Worm (Caenorhabditis elegans) whole organism, L1 larva: ENCODE data around the gene C09G9.1.

Experiments used
- C04F5.9 ChIP-seq: sonication (generic microtip); optimal IDR thresholded peaks from 2 replicates; lab custom pipeline; 2016; ENCODE audit warnings: missing genetic modification characterization, missing compliant biosample characterization
- C16A3.4 ChIP-seq: fragments of 150-350 bp; optimal IDR thresholded peaks from 2 replicates; lab custom pipeline; 2014; ENCODE audit warnings: missing biosample characterization, missing genetic modification characterization
- F16B12.6 ChIP-seq: fragments of 150-350 bp; optimal IDR thresholded peaks from 2 replicates; lab custom pipeline; 2014; ENCODE audit warnings: missing biosample characterization, missing genetic modification characterization
- Y116A8C.19 ChIP-seq: sonication (generic microtip); optimal IDR thresholded peaks from 2 replicates; lab custom pipeline; 2016; ENCODE audit warnings: missing compliant biosample characterization, missing genetic modification characterization, borderline replicate concordance
- aha-1 ChIP-seq: fragments of 150-350 bp; optimal IDR thresholded peaks from 2 replicates; lab custom pipeline; 2014; ENCODE audit warnings: missing biosample characterization, missing genetic modification characterization
- alr-1 ChIP-seq: fragments of 200-800 bp; sonication (Bioruptor generic); optimal IDR thresholded peaks from 2 replicates; lab custom pipeline; 2018; ENCODE audit warnings: borderline replicate concordance, mild to moderate bottlenecking, missing genetic modification characterization, missing compliant biosample characterization
- ceh-63 ChIP-seq: fragments of 200-800 bp; sonication (Bioruptor generic); optimal IDR thresholded peaks from 2 replicates; lab custom pipeline; 2018; ENCODE audit warnings: mild to moderate bottlenecking, missing genetic modification characterization, missing compliant biosample characterization
- ceh-8 ChIP-seq: fragments of 200-800 bp; sonication (Bioruptor generic); optimal IDR thresholded peaks from 2 replicates; lab custom pipeline; 2018; ENCODE audit warnings: mild to moderate bottlenecking, missing genetic modification characterization, moderate library complexity, missing compliant biosample characterization
- ceh-88 ChIP-seq: fragments of 200-800 bp; sonication (Bioruptor generic); IDR thresholded peaks from 2 replicates; pipeline ENCODE4 v1.3.6; 2022; ENCODE audit warnings: missing genetic modification characterization, missing compliant biosample characterization
- ceh-90 ChIP-seq: sonication (generic microtip); optimal IDR thresholded peaks from 2 replicates; lab custom pipeline; 2016; ENCODE audit warnings: missing genetic modification characterization, missing compliant biosample characterization
- dpl-1 ChIP-seq, 3 experiments: fragments of 150-350 bp in 2 of 3; sonication (generic microtip) in 1 of 3; optimal IDR thresholded peaks; 2 replicates each; lab custom pipeline; 2014 to 2017; ENCODE audit warnings: missing biosample characterization in 3 of 3, missing genetic modification characterization in 3 of 3, missing genetic modification reagents in 3 of 3
- dsc-1 ChIP-seq: sonication (generic microtip); optimal IDR thresholded peaks from 2 replicates; lab custom pipeline; 2016; ENCODE audit warnings: mild to moderate bottlenecking, missing genetic modification characterization, missing compliant biosample characterization
- efl-1 ChIP-seq, 4 experiments: fragments of 150-350 bp; optimal IDR thresholded peaks in 3 of 4; peaks in 1 of 4; 1 replicate in 1 of 4; 2 replicates in 3 of 4; lab custom pipeline; 2014; ENCODE audit warnings: missing biosample characterization in 2 of 4, missing genetic modification characterization in 2 of 4, missing genetic modification reagents in 2 of 4
- efl-3 ChIP-seq: fragments of 200-800 bp; sonication (Bioruptor generic); optimal IDR thresholded peaks from 2 replicates; lab custom pipeline; 2018; ENCODE audit warnings: mild to moderate bottlenecking, missing genetic modification characterization, missing compliant biosample characterization
- egl-13 ChIP-seq: sonication (generic microtip); optimal IDR thresholded peaks from 2 replicates; lab custom pipeline; 2016; ENCODE audit warnings: missing genotype, missing genetic modification reagents, missing genetic modification characterization, missing compliant biosample characterization
- egl-27 ChIP-seq, 2 experiments: fragments of 150-350 bp in 1 of 2; sonication (generic microtip); optimal IDR thresholded peaks; 3 replicates each; lab custom pipeline; 2017 to 2018; ENCODE audit warnings: missing biosample characterization in 2 of 2, missing genetic modification characterization in 2 of 2, missing genetic modification reagents in 2 of 2
- elt-2 ChIP-seq: sonication (generic microtip); optimal IDR thresholded peaks from 2 replicates; lab custom pipeline; 2016; ENCODE audit warnings: missing genetic modification characterization, mild to moderate bottlenecking, inconsistent platforms, missing compliant biosample characterization, missing genetic modification reagents
- elt-3 ChIP-seq, 6 experiments: fragments of 150-350 bp in 1 of 6; sonication (generic microtip); optimal IDR thresholded peaks; 2 replicates each; lab custom pipeline; 2017 to 2018; ENCODE audit warnings: missing biosample characterization in 6 of 6, missing genetic modification characterization in 6 of 6, inconsistent platforms in 1 of 6
- ets-5 ChIP-seq: fragments of 200-800 bp; sonication (Bioruptor generic); IDR thresholded peaks from 2 replicates; pipeline ENCODE4 v1.3.6; 2022; ENCODE audit warnings: missing genetic modification characterization, missing compliant biosample characterization
- fkh-10 ChIP-seq: sonication (generic microtip); optimal IDR thresholded peaks from 2 replicates; lab custom pipeline; 2017; ENCODE audit warnings: missing biosample characterization, missing genetic modification reagents, missing genetic modification characterization
- grh-1 ChIP-seq: fragments of 200-800 bp; sonication (Bioruptor generic); IDR thresholded peaks from 2 replicates; pipeline ENCODE4 v1.3.6; 2022; ENCODE audit warnings: missing genetic modification reagents, missing genetic modification characterization, missing compliant biosample characterization
- hlh-17 ChIP-seq: fragments of 200-800 bp; sonication (Bioruptor generic); optimal IDR thresholded peaks from 2 replicates; lab custom pipeline; 2018; ENCODE audit warnings: missing genetic modification characterization, mild to moderate bottlenecking, missing compliant biosample characterization, moderate library complexity, borderline replicate concordance
- hlh-4 ChIP-seq: sonication (generic microtip); optimal IDR thresholded peaks from 2 replicates; lab custom pipeline; 2016; ENCODE audit warnings: mild to moderate bottlenecking, missing genetic modification characterization, missing compliant biosample characterization
- jun-1 ChIP-seq: fragments of 150-350 bp; optimal IDR thresholded peaks from 2 replicates; lab custom pipeline; 2014; ENCODE audit warnings: missing biosample characterization, missing genetic modification reagents, missing genetic modification characterization
- lin-14 ChIP-seq: fragments of 200-800 bp; sonication (Bioruptor generic); optimal IDR thresholded peaks from 2 replicates; lab custom pipeline; 2018; ENCODE audit warnings: mild to moderate bottlenecking, missing genetic modification characterization, moderate library complexity, missing compliant biosample characterization
- lin-35 ChIP-seq, 2 experiments: fragments of 150-350 bp; optimal IDR thresholded peaks; 2 replicates each; lab custom pipeline; 2014; ENCODE audit warnings: missing biosample characterization in 2 of 2, missing genetic modification characterization in 2 of 2, missing genetic modification reagents in 2 of 2
- lin-39 ChIP-seq: fragments of 150-350 bp; optimal IDR thresholded peaks from 2 replicates; lab custom pipeline; 2014; ENCODE audit warnings: missing biosample characterization, missing genetic modification reagents, missing genetic modification characterization
- lir-3 ChIP-seq: sonication (generic microtip); optimal IDR thresholded peaks from 2 replicates; lab custom pipeline; 2016; ENCODE audit warnings: mild to moderate bottlenecking, missing genetic modification characterization, moderate library complexity, missing compliant biosample characterization; ENCODE audit not compliant: poor library complexity
- lsy-2 ChIP-seq, 2 experiments: fragments of 150-350 bp; optimal IDR thresholded peaks; 2 replicates each; lab custom pipeline; 2014; ENCODE audit warnings: missing biosample characterization in 2 of 2, missing genetic modification characterization in 2 of 2
- mdl-1 ChIP-seq, 2 experiments: fragments of 150-350 bp; optimal IDR thresholded peaks; 2 replicates each; lab custom pipeline; 2014 to 2017; ENCODE audit warnings: missing biosample characterization in 2 of 2, missing genetic modification characterization in 2 of 2, inconsistent platforms in 1 of 2
- mef-2 ChIP-seq: fragments of 150-350 bp; optimal IDR thresholded peaks from 2 replicates; lab custom pipeline; 2014; ENCODE audit warnings: missing biosample characterization, missing genetic modification characterization
- mep-1 ChIP-seq: fragments of 150-350 bp; optimal IDR thresholded peaks from 2 replicates; lab custom pipeline; 2014; ENCODE audit warnings: missing biosample characterization, missing genetic modification characterization
- nhr-11 ChIP-seq: fragments of 150-350 bp; optimal IDR thresholded peaks from 2 replicates; lab custom pipeline; 2014; ENCODE audit warnings: missing biosample characterization, missing genetic modification characterization
- nhr-12 ChIP-seq: sonication (generic microtip); optimal IDR thresholded peaks from 2 replicates; lab custom pipeline; 2017; ENCODE audit warnings: missing biosample characterization, missing genetic modification characterization
- nhr-19 ChIP-seq: fragments of 200-800 bp; sonication (Bioruptor generic); conservative IDR thresholded peaks from 2 replicates; pipeline ENCODE4 v1.3.6; 2022; ENCODE audit warnings: missing genetic modification characterization, missing compliant biosample characterization
- nhr-20 ChIP-seq: sonication (generic microtip); optimal IDR thresholded peaks from 2 replicates; lab custom pipeline; 2016; ENCODE audit warnings: mild to moderate bottlenecking, missing genetic modification characterization, missing compliant biosample characterization
- nhr-47 ChIP-seq: sonication (generic microtip); optimal IDR thresholded peaks from 2 replicates; lab custom pipeline; 2016; ENCODE audit warnings: mild to moderate bottlenecking, missing genetic modification characterization, moderate library complexity, missing compliant biosample characterization
- nhr-71 ChIP-seq: sonication (generic microtip); optimal IDR thresholded peaks from 2 replicates; lab custom pipeline; 2016; ENCODE audit warnings: mild to moderate bottlenecking, missing genetic modification characterization, moderate library complexity, missing compliant biosample characterization
- nhr-77 ChIP-seq: fragments of 150-350 bp; optimal IDR thresholded peaks from 2 replicates; lab custom pipeline; 2014; ENCODE audit warnings: missing biosample characterization, missing genetic modification characterization
- nhr-90 ChIP-seq: sonication (generic microtip); optimal IDR thresholded peaks from 2 replicates; lab custom pipeline; 2016; ENCODE audit warnings: mild to moderate bottlenecking, missing genetic modification characterization, missing compliant biosample characterization; ENCODE audit not compliant: poor library complexity
- pax-3 ChIP-seq: fragments of 200-800 bp; sonication (Bioruptor generic); optimal IDR thresholded peaks from 2 replicates; lab custom pipeline; 2018; ENCODE audit warnings: mild to moderate bottlenecking, missing genetic modification characterization, moderate library complexity, missing compliant biosample characterization
- pqm-1 ChIP-seq: sonication (generic microtip); optimal IDR thresholded peaks from 3 replicates; lab custom pipeline; 2017; ENCODE audit warnings: missing biosample characterization, missing genetic modification characterization
- rnt-1 ChIP-seq: sonication (generic microtip); optimal IDR thresholded peaks from 2 replicates; lab custom pipeline; 2016; ENCODE audit warnings: mild to moderate bottlenecking, missing genetic modification characterization, moderate library complexity, missing compliant biosample characterization
- snpc-4 ChIP-seq: fragments of 150-350 bp; optimal IDR thresholded peaks from 2 replicates; lab custom pipeline; 2014; ENCODE audit warnings: missing biosample characterization, missing genetic modification characterization
- snu-23 ChIP-seq: sonication (generic microtip); optimal IDR thresholded peaks from 2 replicates; lab custom pipeline; 2016; ENCODE audit warnings: missing genetic modification characterization, missing compliant biosample characterization
- sox-4 ChIP-seq: sonication (generic microtip); optimal IDR thresholded peaks from 2 replicates; lab custom pipeline; 2016; ENCODE audit warnings: missing genetic modification characterization, missing compliant biosample characterization
- swsn-7 ChIP-seq: sonication (generic microtip); optimal IDR thresholded peaks from 2 replicates; lab custom pipeline; 2016; ENCODE audit warnings: missing genetic modification characterization, missing compliant biosample characterization
- tbx-2 ChIP-seq: sonication (generic microtip); optimal IDR thresholded peaks from 2 replicates; lab custom pipeline; 2016; ENCODE audit warnings: missing genetic modification characterization, missing compliant biosample characterization
- tlp-1 ChIP-seq: fragments of 150-350 bp; optimal IDR thresholded peaks from 2 replicates; lab custom pipeline; 2014; ENCODE audit warnings: missing biosample characterization, missing genetic modification characterization
- unc-98 ChIP-seq: fragments of 200-800 bp; sonication (Bioruptor generic); IDR thresholded peaks from 2 replicates; pipeline ENCODE4 v1.3.6; 2022; ENCODE audit warnings: missing genetic modification characterization, missing compliant biosample characterization

C09G9.1 gene

DNA sequence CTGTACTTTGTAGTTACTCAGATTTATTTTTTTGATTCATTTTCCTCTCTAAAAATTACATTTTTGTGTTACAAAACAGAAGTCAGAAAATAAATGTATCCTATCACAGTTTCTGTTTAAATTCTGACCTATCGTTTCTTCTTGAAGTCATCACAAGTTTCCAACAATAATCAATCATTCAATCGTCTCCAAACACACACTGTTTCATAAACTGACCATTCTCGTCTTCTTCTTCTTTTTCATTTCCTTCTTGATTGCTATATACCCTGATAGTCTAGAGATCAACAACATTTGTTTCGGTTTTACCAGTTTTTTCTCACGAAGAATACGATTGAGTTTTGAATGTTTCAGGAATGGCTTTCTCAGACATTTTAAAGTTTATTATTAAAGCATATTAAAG, 50.1 kb downstream of the C09G9.1 start (continued):
- no peak for TF ChIP-seq nhr-12 (tag; lab: Kevin White, UChicago)
- no peak for TF ChIP-seq egl-13
- TF ChIP-seq swsn-7 = no peak
- no peak for TF ChIP-seq fkh-10 (GFP tag; lab: Kevin White, UChicago)
- TF ChIP-seq elt-3 (tag; optimal IDR thresholded peaks at IDR 0.05; lab: Kevin White, UChicago) = peak in 4 of 6 experiments; percentile 17 to 84 (median 32)
- TF ChIP-seq mep-1 (tag; lab: Kevin White, UChicago) = no peak
- no peak for TF ChIP-seq mdl-1 (tag; optimal IDR thresholded peaks at IDR 0.05; lab: Kevin White, UChicago)
- TF ChIP-seq ceh-90 (tag; lab: Kevin White, UChicago) = no peak
- no peak for TF ChIP-seq ets-5
- TF ChIP-seq C04F5.9 (tag; lab: Kevin White, UChicago) = no peak
- no peak for TF ChIP-seq egl-27 (tag; optimal IDR thresholded peaks at IDR 0.05; lab: Kevin White, UChicago)
- no peak for TF ChIP-seq efl-1 (optimal IDR thresholded peaks at IDR 0.05; lab: Kevin White, UChicago)
- TF ChIP-seq efl-1 (GFP tag; optimal IDR thresholded peaks at IDR 0.05 in 1 of 2; lab: Kevin White, UChicago) = no peak
- TF ChIP-seq tlp-1 (tag; lab: Kevin White, UChicago) = no peak
- TF ChIP-seq elt-2 = no peak
- TF ChIP-seq dpl-1 (GFP tag; optimal IDR thresholded peaks at IDR 0.05; lab: Kevin White, UChicago) = no peak
- no peak for TF ChIP-seq efl-3
- TF ChIP-seq hlh-4 (tag; lab: Kevin White, UChicago) = no peak
- TF ChIP-seq jun-1 (tag; lab: Kevin White, UChicago) = no peak
- TF ChIP-seq ceh-88 (GFP tag; lab: Robert Waterston, UW) = no peak
- no peak for TF ChIP-seq F16B12.6 (tag; lab: Kevin White, UChicago)
- no peak for TF ChIP-seq ceh-8 (GFP tag; lab: Kevin White, UChicago)
- no peak for TF ChIP-seq sox-4 (tag; lab: Kevin White, UChicago)
- no peak for TF ChIP-seq aha-1 (tag; lab: Kevin White, UChicago)
- no peak for TF ChIP-seq unc-98 (GFP tag; lab: Robert Waterston, UW)
- TF ChIP-seq dsc-1 (tag; lab: Kevin White, UChicago) = no peak
- no peak for TF ChIP-seq Y116A8C.19 (tag; lab: Kevin White, UChicago)
- TF ChIP-seq pqm-1 (tag; lab: Kevin White, UChicago) = no peak
- TF ChIP-seq nhr-11 (tag; lab: Kevin White, UChicago) = no peak
- no peak for TF ChIP-seq C16A3.4 (tag; lab: Kevin White, UChicago)
- TF ChIP-seq nhr-20 = peak; percentile 59
- TF ChIP-seq tbx-2 = no peak
- TF ChIP-seq nhr-77 (tag; lab: Kevin White, UChicago) = no peak
- no peak for TF ChIP-seq pax-3
- TF ChIP-seq mef-2 (tag; lab: Kevin White, UChicago) = no peak
- TF ChIP-seq snpc-4 (tag; lab: Kevin White, UChicago) = no peak
- no peak for TF ChIP-seq alr-1 (tag; lab: Kevin White, UChicago)
- peak in 1 of 2 experiments; percentile 18 for TF ChIP-seq lin-35 (GFP tag; optimal IDR thresholded peaks at IDR 0.05; lab: Kevin White, UChicago)
- no peak for TF ChIP-seq grh-1 (GFP tag; lab: Robert Waterston, UW)
- TF ChIP-seq nhr-71 (tag; lab: Kevin White, UChicago) = peak; percentile 41

DNA sequence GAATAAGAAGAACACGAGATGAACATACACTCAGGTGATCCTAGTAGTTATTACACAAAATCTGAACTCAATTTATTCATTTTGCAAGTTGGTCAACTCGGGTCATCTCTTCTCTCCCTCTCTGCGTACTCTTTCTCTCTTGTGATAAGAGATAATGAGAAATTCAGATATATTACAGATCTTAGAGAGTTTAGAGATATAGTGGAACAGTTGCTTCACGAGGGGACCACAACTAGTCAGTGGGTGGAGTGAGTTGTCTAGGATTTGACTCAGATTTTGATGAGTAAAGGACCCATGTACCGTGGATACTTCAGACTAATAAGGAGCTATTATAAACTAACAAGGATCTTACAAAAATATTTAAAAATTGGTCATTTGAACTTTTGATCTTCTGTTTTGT, 51.7 kb downstream of the C09G9.1 start, which contains the start of gene exc-5:
Gene exc-5 (minus strand): TSS at position 57 of the 400 bp plus-strand sequence.
- TF ChIP-seq hlh-17 (GFP tag; lab: Kevin White, UChicago) = no peak
- TF ChIP-seq ets-5 = no peak
- no peak for TF ChIP-seq nhr-12 (tag; lab: Kevin White, UChicago)
- TF ChIP-seq tlp-1 (tag; lab: Kevin White, UChicago) = no peak
- no peak for TF ChIP-seq unc-98 (GFP tag; lab: Robert Waterston, UW)
- TF ChIP-seq alr-1 (tag; lab: Kevin White, UChicago) = no peak
- TF ChIP-seq lsy-2 (tag; optimal IDR thresholded peaks at IDR 0.05; lab: Kevin White, UChicago) = peak; percentile 0 to 57
- peak; percentile 42 for TF ChIP-seq nhr-19
- TF ChIP-seq ceh-90 (tag; lab: Kevin White, UChicago) = no peak
- TF ChIP-seq nhr-20 = no peak
- TF ChIP-seq lin-14 (GFP tag; lab: Kevin White, UChicago) = peak; percentile 60
- TF ChIP-seq rnt-1 (tag; lab: Kevin White, UChicago) = peak; percentile 56
- TF ChIP-seq ceh-63 = no peak
- no peak for TF ChIP-seq ceh-8 (GFP tag; lab: Kevin White, UChicago)
- TF ChIP-seq nhr-11 (tag; lab: Kevin White, UChicago) = no peak
- peak; percentile 15 to 18 for TF ChIP-seq efl-1 (optimal IDR thresholded peaks at IDR 0.05; lab: Kevin White, UChicago)
- TF ChIP-seq efl-1 (GFP tag; optimal IDR thresholded peaks at IDR 0.05 in 1 of 2; lab: Kevin White, UChicago) = peak in 1 of 2 experiments; percentile 52
- peak; percentile 16 for TF ChIP-seq lin-39 (tag; lab: Kevin White, UChicago)
- no peak for TF ChIP-seq jun-1 (tag; lab: Kevin White, UChicago)
- TF ChIP-seq lir-3 (tag; lab: Kevin White, UChicago) = peak; percentile 27
- TF ChIP-seq snu-23 (GFP tag; lab: Kevin White, UChicago) = peak; percentile 12
- TF ChIP-seq nhr-90 (tag; lab: Kevin White, UChicago) = no peak
- no peak for TF ChIP-seq nhr-47 (tag; lab: Kevin White, UChicago)
